Worm (Caenorhabditis elegans): ENCODE data around the gene C52E2.2.

DNA sequence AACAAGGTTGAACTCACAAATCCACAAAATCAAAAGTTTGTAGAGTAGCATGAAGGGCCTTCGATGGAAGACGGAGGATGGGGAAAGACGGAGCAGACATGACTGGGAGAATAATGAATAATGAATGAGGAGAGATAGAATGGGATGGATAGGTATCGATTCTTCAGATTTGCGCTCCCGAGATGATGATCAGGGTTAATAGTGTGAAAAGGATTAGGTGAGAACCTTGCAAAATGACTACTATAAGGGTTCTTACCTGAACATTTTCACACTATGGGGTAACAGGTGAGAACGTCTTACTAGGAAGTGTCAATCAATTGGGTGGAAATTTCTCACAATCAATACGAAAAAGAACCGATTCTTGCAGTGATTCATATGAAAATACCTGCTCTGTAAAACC, 2.3 kb upstream of the C52E2.2 start, which contains the start of gene fbxb-96:
- no peak for TF ChIP-seq nhr-28 (tag; optimal IDR thresholded peaks at IDR 0.05)
- no peak for TF ChIP-seq nhr-19 (GFP tag; conservative IDR thresholded peaks at IDR 0.05)
- TF ChIP-seq aly-2 (tag; optimal IDR thresholded peaks at IDR 0.05) = no peak
